Worm (Caenorhabditis elegans) whole organism, L2 larva: ENCODE measurements around the gene str-182.

ENCODE experiments used
- elt-3 ChIP-seq: sonication (generic microtip); optimal IDR thresholded peaks from 2 replicates; lab custom pipeline; 2017; ENCODE audit warnings: missing biosample characterization, missing genetic modification characterization
- mdl-1 ChIP-seq, 2 experiments: fragments of 150-350 bp in 1 of 2; sonication (generic microtip) in 1 of 2; optimal IDR thresholded peaks; 2 replicates each; lab custom pipeline; 2017; ENCODE audit warnings: missing biosample characterization in 2 of 2, missing genetic modification characterization in 2 of 2
- zag-1 ChIP-seq: fragments of 150-350 bp; optimal IDR thresholded peaks from 2 replicates; lab custom pipeline; 2014; ENCODE audit warnings: missing biosample characterization, missing genetic modification characterization

- TF ChIP-seq mdl-1 (tag; optimal IDR thresholded peaks at IDR 0.05; lab: Kevin White, UChicago) (no peak), zag-1 (tag; lab: Kevin White, UChicago) (no peak), elt-3 (tag; lab: Kevin White, UChicago) (no peak)
Measured at ce11 chrV:10182984-10183383, 50.2 kb downstream of the str-182 start, which contains the start of gene ZK856.4.
